Worm (Caenorhabditis elegans) whole organism, L1 larva: ENCODE measurements around the gene Y82E9BR.8.

Experiments
- F16B12.6 ChIP-seq: fragments of 150-350 bp; optimal IDR thresholded peaks from 2 replicates; lab custom pipeline; 2014; ENCODE audit warnings: missing biosample characterization, missing genetic modification characterization
- ces-1 ChIP-seq: fragments of 150-350 bp; optimal IDR thresholded peaks from 2 replicates; lab custom pipeline; 2014; ENCODE audit warnings: missing biosample characterization, missing genetic modification reagents, missing genetic modification characterization
- fkh-10 ChIP-seq: sonication (generic microtip); optimal IDR thresholded peaks from 2 replicates; lab custom pipeline; 2017; ENCODE audit warnings: missing biosample characterization, missing genetic modification reagents, missing genetic modification characterization
- fos-1 ChIP-seq: fragments of 150-350 bp; optimal IDR thresholded peaks from 2 replicates; lab custom pipeline; 2014; ENCODE audit warnings: missing biosample characterization, missing genetic modification characterization
- hlh-17 ChIP-seq: fragments of 200-800 bp; sonication (Bioruptor generic); optimal IDR thresholded peaks from 2 replicates; lab custom pipeline; 2018; ENCODE audit warnings: missing genetic modification characterization, mild to moderate bottlenecking, missing compliant biosample characterization, moderate library complexity, borderline replicate concordance
- lsy-2 ChIP-seq, 2 experiments: fragments of 150-350 bp; optimal IDR thresholded peaks; 2 replicates each; lab custom pipeline; 2014; ENCODE audit warnings: missing biosample characterization in 2 of 2, missing genetic modification characterization in 2 of 2
- mep-1 ChIP-seq: fragments of 150-350 bp; optimal IDR thresholded peaks from 2 replicates; lab custom pipeline; 2014; ENCODE audit warnings: missing biosample characterization, missing genetic modification characterization
- nhr-12 ChIP-seq: sonication (generic microtip); optimal IDR thresholded peaks from 2 replicates; lab custom pipeline; 2017; ENCODE audit warnings: missing biosample characterization, missing genetic modification characterization
- nhr-76 ChIP-seq: sonication (generic microtip); optimal IDR thresholded peaks from 2 replicates; lab custom pipeline; 2017; ENCODE audit warnings: missing biosample characterization, missing genetic modification characterization
- pag-3 ChIP-seq: sonication (generic microtip); optimal IDR thresholded peaks from 2 replicates; lab custom pipeline; 2017; ENCODE audit warnings: missing genetic modification characterization, mild to moderate bottlenecking, missing compliant biosample characterization, antibody characterized with exemption, borderline replicate concordance; ENCODE audit not compliant: insufficient read depth
- snpc-4 ChIP-seq: fragments of 150-350 bp; optimal IDR thresholded peaks from 2 replicates; lab custom pipeline; 2014; ENCODE audit warnings: missing biosample characterization, missing genetic modification characterization
- tbx-2 ChIP-seq: sonication (generic microtip); optimal IDR thresholded peaks from 2 replicates; lab custom pipeline; 2016; ENCODE audit warnings: missing genetic modification characterization, missing compliant biosample characterization
- vab-15 ChIP-seq: sonication (generic microtip); optimal IDR thresholded peaks from 2 replicates; lab custom pipeline; 2017; ENCODE audit warnings: missing genotype, mild to moderate bottlenecking, missing genetic modification characterization, missing compliant biosample characterization

- TF ChIP-seq F16B12.6 (tag; lab: Kevin White, UChicago), result no peak
- no peak for TF ChIP-seq nhr-12
- no peak for TF ChIP-seq tbx-2 (tag; lab: Kevin White, UChicago)
- TF ChIP-seq nhr-76 (tag; lab: Kevin White, UChicago), result no peak
- TF ChIP-seq fos-1 (tag; lab: Kevin White, UChicago), result no peak
- TF ChIP-seq fkh-10 (GFP tag; lab: Kevin White, UChicago), result no peak
- TF ChIP-seq snpc-4, result no peak
- no peak for TF ChIP-seq vab-15 (tag; lab: Kevin White, UChicago)
- TF ChIP-seq ces-1 (GFP tag; lab: Kevin White, UChicago), result no peak
- TF ChIP-seq pag-3 (tag; lab: Kevin White, UChicago), result no peak
- TF ChIP-seq lsy-2 (tag; optimal IDR thresholded peaks at IDR 0.05; lab: Kevin White, UChicago), result no peak
- no peak for TF ChIP-seq hlh-17 (GFP tag; lab: Kevin White, UChicago)
- no peak for TF ChIP-seq mep-1 (tag; lab: Kevin White, UChicago)
Observed at ce11 chrIII:1384092-1384491, 26.2 kb upstream of the Y82E9BR.8 start, which contains the start of the genes fbxa-138 and Y82E9BR.5.
